Worm (Caenorhabditis elegans): ENCODE measurements around the gene T05H10.4.
A peak's percentile ranks its signal among the peaks of the same experiment; 100 is the strongest.

The T05H10.4 gene

ce11 chrII:8086803-8087202, 33.9 kb downstream of the T05H10.4 start, which contains the start of gene K02C4.3 (continued):
- TF ChIP-seq dpl-1 (GFP tag; optimal IDR thresholded peaks at IDR 0.05) (peak; percentile 86 to 94 (median 93)), nhr-85 (tag) (peak; percentile 79), ceh-8 (GFP tag; optimal IDR thresholded peaks at IDR 0.05) (peak; percentile 72), efl-1 (optimal IDR thresholded peaks at IDR 0.05) (peak; percentile 90 to 93), efl-1 (GFP tag; optimal IDR thresholded peaks at IDR 0.05 in 1 of 2) (peak; percentile 90 to 99), nhr-47 (tag; optimal IDR thresholded peaks at IDR 0.05) (peak; percentile 81), skn-1 (tag; optimal IDR thresholded peaks at IDR 0.05) (peak; percentile 77), nhr-71 (tag; optimal IDR thresholded peaks at IDR 0.05) (peak; percentile 85), nhr-90 (tag; optimal IDR thresholded peaks at IDR 0.05; ENCODE audit: poor library complexity) (peak; percentile 77), ceh-82 (tag; optimal IDR thresholded peaks at IDR 0.05) (peak; percentile 51 to 66 (median 62)), snpc-4 (tag; optimal IDR thresholded peaks at IDR 0.05) (peak; percentile 89)

ce11 chrII:8091528-8091927, 38.6 kb downstream of the T05H10.4 start:
- TF ChIP-seq nhr-71 (tag; optimal IDR thresholded peaks at IDR 0.05) = peak; percentile 87
- peak; percentile 42 for TF ChIP-seq fkh-8 (tag; optimal IDR thresholded peaks at IDR 0.05)
- TF ChIP-seq hpl-2 (GFP tag; optimal IDR thresholded peaks at IDR 0.05) = peak; percentile 62
- TF ChIP-seq zip-4 (GFP tag; optimal IDR thresholded peaks at IDR 0.05) = peak; percentile 57
- TF ChIP-seq grh-1 (GFP tag; IDR thresholded peaks at IDR 0.05) = peak; percentile 62
- peak; percentile 63 for TF ChIP-seq xbp-1 (tag; optimal IDR thresholded peaks at IDR 0.05)
- TF ChIP-seq ama-1 (optimal IDR thresholded peaks at IDR 0.05) = peak; percentile 73
- TF ChIP-seq nhr-85 (tag) = peak; percentile 92
- no peak for TF ChIP-seq ces-1 (GFP tag; optimal IDR thresholded peaks at IDR 0.05)
- TF ChIP-seq mab-9 (GFP tag; IDR thresholded peaks at IDR 0.05) = peak; percentile 38; the same call in 1 of the 2 replicates
- TF ChIP-seq egl-27 (tag; optimal IDR thresholded peaks at IDR 0.05) = peak in 1 of 2 experiments; percentile 6
- peak; percentile 83 for TF ChIP-seq rnt-1 (tag; optimal IDR thresholded peaks at IDR 0.05)
- TF ChIP-seq aly-2 (tag; optimal IDR thresholded peaks at IDR 0.05) = peak; percentile 43
- TF ChIP-seq efl-1 (optimal IDR thresholded peaks at IDR 0.05) = peak; percentile 62 to 70
- TF ChIP-seq efl-1 (GFP tag; optimal IDR thresholded peaks at IDR 0.05 in 1 of 2) = peak; percentile 23 to 95
- TF ChIP-seq irx-1 (tag; optimal IDR thresholded peaks at IDR 0.05) = no peak
- TF ChIP-seq zag-1 (tag; optimal IDR thresholded peaks at IDR 0.05) = no peak
- TF ChIP-seq snu-23 (GFP tag; optimal IDR thresholded peaks at IDR 0.05) = peak; percentile 83
- no peak for TF ChIP-seq ets-5 (GFP tag; IDR thresholded peaks at IDR 0.05)
- TF ChIP-seq isw-1 (GFP tag; IDR thresholded peaks at IDR 0.05) = peak; percentile 11; the same call in 1 of the 2 replicates
- peak; percentile 51 for TF ChIP-seq tbx-2 (tag; optimal IDR thresholded peaks at IDR 0.05)
- TF ChIP-seq nhr-20 (tag; optimal IDR thresholded peaks at IDR 0.05) = peak; percentile 79
- no peak for TF ChIP-seq hlh-17 (GFP tag; optimal IDR thresholded peaks at IDR 0.05; ENCODE audit: borderline replicate concordance)
- peak; percentile 49 to 71 for TF ChIP-seq lin-35 (GFP tag; optimal IDR thresholded peaks at IDR 0.05)
- TF ChIP-seq Y116A8C.19 (tag; optimal IDR thresholded peaks at IDR 0.05; ENCODE audit: borderline replicate concordance) = no peak
- TF ChIP-seq lin-13 (GFP tag; optimal IDR thresholded peaks at IDR 0.05) = peak; percentile 34
- no peak for TF ChIP-seq fkh-4 (tag; optimal IDR thresholded peaks at IDR 0.05; ENCODE audit: borderline replicate concordance)
- TF ChIP-seq nhr-90 (tag; optimal IDR thresholded peaks at IDR 0.05; ENCODE audit: poor library complexity) = peak; percentile 85
- TF ChIP-seq tlp-1 (tag; optimal IDR thresholded peaks at IDR 0.05) = no peak
- no peak for TF ChIP-seq unc-30 (tag; optimal IDR thresholded peaks at IDR 0.05)
- no peak for TF ChIP-seq sox-4 (tag; optimal IDR thresholded peaks at IDR 0.05)
- TF ChIP-seq swsn-7 (tag; optimal IDR thresholded peaks at IDR 0.05) = peak; percentile 78
- TF ChIP-seq lin-14 (GFP tag; optimal IDR thresholded peaks at IDR 0.05) = peak; percentile 82
- peak; percentile 78 for TF ChIP-seq elt-2 (tag; optimal IDR thresholded peaks at IDR 0.05)
- TF ChIP-seq sptf-1 (tag; optimal IDR thresholded peaks at IDR 0.05) = no peak
- TF ChIP-seq dpl-1 (GFP tag; optimal IDR thresholded peaks at IDR 0.05) = peak; percentile 46 to 57 (median 57)
- no peak for TF ChIP-seq pqm-1 (tag; optimal IDR thresholded peaks at IDR 0.05)
- TF ChIP-seq nhr-76 (tag; optimal IDR thresholded peaks at IDR 0.05) = no peak
- TF ChIP-seq ztf-11 (tag; optimal IDR thresholded peaks at IDR 0.05) = no peak
- peak; percentile 98 for TF ChIP-seq snpc-4 (tag; optimal IDR thresholded peaks at IDR 0.05)
- peak; percentile 39 for TF ChIP-seq pax-3 (tag; optimal IDR thresholded peaks at IDR 0.05)
- peak; percentile 41 for TF ChIP-seq fos-1 (tag; optimal IDR thresholded peaks at IDR 0.05)
- TF ChIP-seq nhr-47 (tag; optimal IDR thresholded peaks at IDR 0.05) = peak; percentile 84
- TF ChIP-seq ceh-82 (tag; optimal IDR thresholded peaks at IDR 0.05) = peak; percentile 69 to 83 (median 74)
- TF ChIP-seq unc-130 (tag; optimal IDR thresholded peaks at IDR 0.05) = peak; percentile 8
- no peak for TF ChIP-seq nhr-11 (tag; optimal IDR thresholded peaks at IDR 0.05)
- no peak for TF ChIP-seq nhr-237 (tag; optimal IDR thresholded peaks at IDR 0.05)

Measured in whole organism, L1 larva.